Comparison of ENCODE assay signal across 6 fruit fly cellular contexts in genomic region chr2L:3545033-3545666, dm6.
A peak's percentile ranks its signal among the peaks of the same experiment; 100 is the strongest.
TF ChIP-seq lines count a peak whose summit lies in the region.

No protein-coding gene starts in this region.

- TF ChIP-seq CTCF in whole organism, embryonic (GFP tag; optimal IDR thresholded peaks at IDR 0.05; lab: Kevin White, UChicago): peak; percentile 65

TF ChIP-seq in whole organism, 6 proteins besides CTCF, POLR2A, EP300 and RAD21:
- peak; percentile 100 for TF ChIP-seq Dll (optimal IDR thresholded peaks at IDR 0.05; lab: Kevin White, UChicago)
- TF ChIP-seq usp (GFP tag; optimal IDR thresholded peaks at IDR 0.05; lab: Kevin White, UChicago): no peak

TF ChIP-seq in whole organism, adult, 20 proteins besides CTCF, POLR2A, EP300 and RAD21:
- TF ChIP-seq Clk (GFP tag; optimal IDR thresholded peaks at IDR 0.05; lab: Kevin White, UChicago) (no peak), pad (GFP tag; optimal IDR thresholded peaks at IDR 0.05; lab: Kevin White, UChicago) (peak; percentile 22)

TF ChIP-seq in whole organism, embryonic, 481 proteins besides CTCF, POLR2A, EP300 and RAD21 (continues in another document):
- TF ChIP-seq CG10267 (tag; optimal IDR thresholded peaks at IDR 0.05; lab: Kevin White, UChicago) (no peak), CG11398 (GFP tag; optimal IDR thresholded peaks at IDR 0.05; lab: Kevin White, UChicago) (no peak), CG4404 (GFP tag; IDR thresholded peaks at IDR 0.05; lab: Robert Waterston, UW) (no peak), CG12219 (GFP tag; optimal IDR thresholded peaks at IDR 0.05; lab: Kevin White, UChicago) (no peak), zfh2 (GFP tag; optimal IDR thresholded peaks at IDR 0.05; lab: Kevin White, UChicago) (no peak), CG4730 (GFP tag; IDR thresholded peaks at IDR 0.05; lab: Robert Waterston, UW) (no peak), Fer2 (tag; optimal IDR thresholded peaks at IDR 0.05; lab: Kevin White, UChicago) (no peak), Nf-YB (GFP tag; optimal IDR thresholded peaks at IDR 0.05; lab: Kevin White, UChicago) (peak; percentile 95), Max (GFP tag; optimal IDR thresholded peaks at IDR 0.05; lab: Kevin White, UChicago) (no peak), sens-2 (GFP tag; IDR thresholded peaks at IDR 0.05; lab: Robert Waterston, UW) (0 out of 2 replicates have a peak, but pooled peaks have one; percentile 28), CG12236 (GFP tag; optimal IDR thresholded peaks at IDR 0.05; lab: Kevin White, UChicago) (no peak), CG2889 (GFP tag; IDR thresholded peaks at IDR 0.05; lab: Robert Waterston, UW) (no peak), CG4328 (GFP tag; optimal IDR thresholded peaks at IDR 0.05; lab: Kevin White, UChicago) (no peak), Atf6 (GFP tag; IDR thresholded peaks at IDR 0.05; lab: Robert Waterston, UW) (no peak), fd102C (GFP tag; optimal IDR thresholded peaks at IDR 0.05; lab: Kevin White, UChicago) (no peak), nmo (GFP tag; optimal IDR thresholded peaks at IDR 0.05; lab: Kevin White, UChicago) (no peak), CG12744 (GFP tag; optimal IDR thresholded peaks at IDR 0.05; lab: Kevin White, UChicago) (no peak), CG33213 (GFP tag; optimal IDR thresholded peaks at IDR 0.05; lab: Kevin White, UChicago) (no peak), Meics (GFP tag; optimal IDR thresholded peaks at IDR 0.05; lab: Kevin White, UChicago) (no peak), cad (GFP tag; optimal IDR thresholded peaks at IDR 0.05; lab: Kevin White, UChicago) (no peak), CG2199 (GFP tag; IDR thresholded peaks at IDR 0.05; lab: Robert Waterston, UW) (no peak), crol (GFP tag; IDR thresholded peaks at IDR 0.05; lab: Robert Waterston, UW) (peak; percentile 87), Stat92E (GFP tag; optimal IDR thresholded peaks at IDR 0.05; lab: Kevin White, UChicago) (no peak)

TF ChIP-seq in whole organism, prepupa, 60 proteins besides CTCF, POLR2A, EP300 and RAD21:
- TF ChIP-seq svp (GFP tag; lab: Kevin White, UChicago): peak; percentile 75
- 0 out of 3 replicates have a peak, but pooled peaks have one; percentile 42 for TF ChIP-seq CG6163 (GFP tag; IDR thresholded peaks at IDR 0.05; lab: Robert Waterston, UW)
- no peak for TF ChIP-seq dac (GFP tag; optimal IDR thresholded peaks at IDR 0.05; lab: Kevin White, UChicago)
TF ChIP-seq in whole organism, prepupa: peak in this region for 2.

TF ChIP-seq in whole organism, pupa, 21 proteins besides CTCF, POLR2A, EP300 and RAD21:
- TF ChIP-seq gl (tag; optimal IDR thresholded peaks at IDR 0.05; lab: Kevin White, UChicago): no peak
- TF ChIP-seq CG32121 (GFP tag; IDR thresholded peaks at IDR 0.05; lab: Robert Waterston, UW): no peak; the same call in 1 of the 2 replicates
- no peak for TF ChIP-seq CG10348 (GFP tag; IDR thresholded peaks at IDR 0.05; lab: Robert Waterston, UW)
- peak; percentile 73; the same call in 2 of the 3 replicates for TF ChIP-seq fd96Ca (GFP tag; IDR thresholded peaks at IDR 0.05; lab: Robert Waterston, UW)
- TF ChIP-seq Pif1B (GFP tag; optimal IDR thresholded peaks at IDR 0.05; lab: Kevin White, UChicago): no peak
- TF ChIP-seq CG8159 (tag; optimal IDR thresholded peaks at IDR 0.05; lab: Kevin White, UChicago): no peak
- peak; percentile 24; the same call in 1 of the 2 replicates for TF ChIP-seq Ets98B (GFP tag; IDR thresholded peaks at IDR 0.05; lab: Robert Waterston, UW)
- no peak; the same call in 2 of the 3 replicates for TF ChIP-seq CG4496 (GFP tag; IDR thresholded peaks at IDR 0.05; lab: Robert Waterston, UW)

TF ChIP-seq in whole organism, wandering third instar larva, 38 proteins besides CTCF, POLR2A, EP300 and RAD21:
- no peak for TF ChIP-seq Rel (GFP tag; optimal IDR thresholded peaks at IDR 0.05; lab: Kevin White, UChicago)
- no peak for TF ChIP-seq Rel (tag; optimal IDR thresholded peaks at IDR 0.05; lab: Kevin White, UChicago)
- peak; percentile 81 for TF ChIP-seq Dif (GFP tag; optimal IDR thresholded peaks at IDR 0.05; lab: Kevin White, UChicago; ENCODE audit: partially characterized antibody)
- no peak for TF ChIP-seq CrebA (GFP tag; optimal IDR thresholded peaks at IDR 0.05; lab: Kevin White, UChicago; ENCODE audit: borderline replicate concordance)
- TF ChIP-seq br (GFP tag; optimal IDR thresholded peaks at IDR 0.05; lab: Kevin White, UChicago): peak; percentile 15
- no peak for TF ChIP-seq psq (GFP tag; optimal IDR thresholded peaks at IDR 0.05; lab: Kevin White, UChicago)
- no peak for TF ChIP-seq Hr83 (GFP tag; optimal IDR thresholded peaks at IDR 0.05; lab: Kevin White, UChicago; ENCODE audit: poor library complexity, severe bottlenecking)
- no peak for TF ChIP-seq dsf (GFP tag; optimal IDR thresholded peaks at IDR 0.05; lab: Kevin White, UChicago; ENCODE audit: borderline replicate concordance)
- peak; percentile 77 to 81 for TF ChIP-seq dl (GFP tag; optimal IDR thresholded peaks at IDR 0.05; lab: Kevin White, UChicago; ENCODE audit: insufficient read depth in 1 of 2, partially characterized antibody in 2 of 2)
- TF ChIP-seq h (GFP tag; optimal IDR thresholded peaks at IDR 0.05; lab: Kevin White, UChicago): peak; percentile 8
- TF ChIP-seq HLH106 (tag; optimal IDR thresholded peaks at IDR 0.05; lab: Kevin White, UChicago): no peak
- TF ChIP-seq Dfd (GFP tag; optimal IDR thresholded peaks at IDR 0.05; lab: Kevin White, UChicago): no peak
- no peak for TF ChIP-seq OdsH (GFP tag; optimal IDR thresholded peaks at IDR 0.05; lab: Kevin White, UChicago)
- no peak for TF ChIP-seq fru (GFP tag; optimal IDR thresholded peaks at IDR 0.05; lab: Kevin White, UChicago)
- TF ChIP-seq GATAd (GFP tag; optimal IDR thresholded peaks at IDR 0.05; lab: Kevin White, UChicago): no peak
- TF ChIP-seq ey (GFP tag; optimal IDR thresholded peaks at IDR 0.05; lab: Kevin White, UChicago): no peak
- peak; percentile 51 for TF ChIP-seq Vsx2 (GFP tag; optimal IDR thresholded peaks at IDR 0.05; lab: Kevin White, UChicago; ENCODE audit: partially characterized antibody)
- no peak for TF ChIP-seq dmrt93B (GFP tag; optimal IDR thresholded peaks at IDR 0.05; lab: Kevin White, UChicago)
- no peak for TF ChIP-seq Hr78 (GFP tag; optimal IDR thresholded peaks at IDR 0.05; lab: Kevin White, UChicago)
- no peak for TF ChIP-seq CG9705 (GFP tag; optimal IDR thresholded peaks at IDR 0.05; lab: Kevin White, UChicago)
- TF ChIP-seq sv (GFP tag; optimal IDR thresholded peaks at IDR 0.05; lab: Kevin White, UChicago): no peak
- TF ChIP-seq sage (GFP tag; optimal IDR thresholded peaks at IDR 0.05; lab: Kevin White, UChicago): no peak
- TF ChIP-seq pan (optimal IDR thresholded peaks at IDR 0.05; lab: Kevin White, UChicago): no peak
- TF ChIP-seq Sp1 (GFP tag; optimal IDR thresholded peaks at IDR 0.05; lab: Kevin White, UChicago): no peak
